Worm (Caenorhabditis elegans): ENCODE measurements around the gene pyt-1.

DNA sequence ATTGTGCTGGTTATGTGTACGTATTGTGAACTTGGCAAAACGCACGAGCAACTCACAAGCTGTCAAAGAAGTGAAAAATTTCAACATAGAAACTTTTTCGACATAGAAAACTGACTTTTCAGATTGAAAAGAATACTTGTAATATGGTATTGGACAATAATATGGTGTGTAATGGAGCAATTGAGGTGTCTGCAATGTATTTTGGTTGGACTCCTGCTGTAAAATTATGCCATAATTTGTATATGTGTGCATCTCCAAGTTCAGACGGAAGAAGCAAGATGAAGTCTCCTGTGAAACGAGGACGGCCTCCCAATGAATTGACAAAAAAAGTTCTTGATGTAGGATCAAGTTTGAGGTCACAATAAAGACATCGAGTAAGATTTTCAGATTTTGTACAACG is 45.3 kb downstream of the pyt-1 start:
- TF ChIP-seq ama-1 (optimal IDR thresholded peaks at IDR 0.05) (no peak), flt-1 (GFP tag; IDR thresholded peaks at IDR 0.05) (no peak), tra-4 (tag; optimal IDR thresholded peaks at IDR 0.05) (no peak), F13C5.2 (tag; optimal IDR thresholded peaks at IDR 0.05) (no peak), tbx-37 (GFP tag; conservative IDR thresholded peaks at IDR 0.05) (no peak), hmg-4 (GFP tag; optimal IDR thresholded peaks at IDR 0.05) (no peak), hnd-1 (tag; optimal IDR thresholded peaks at IDR 0.05) (no peak), B0310.2 (tag; optimal IDR thresholded peaks at IDR 0.05) (no peak), ceh-36 (tag; optimal IDR thresholded peaks at IDR 0.05) (no peak), ceh-13 (GFP tag; optimal IDR thresholded peaks at IDR 0.05) (no peak)

All from whole organism, early embryonic.